Fruit fly (Drosophila melanogaster): ENCODE results near the gene Gapdh2.
A peak's percentile ranks its signal among the peaks of the same experiment; 100 is the strongest.

Gene Gapdh2

DNA sequence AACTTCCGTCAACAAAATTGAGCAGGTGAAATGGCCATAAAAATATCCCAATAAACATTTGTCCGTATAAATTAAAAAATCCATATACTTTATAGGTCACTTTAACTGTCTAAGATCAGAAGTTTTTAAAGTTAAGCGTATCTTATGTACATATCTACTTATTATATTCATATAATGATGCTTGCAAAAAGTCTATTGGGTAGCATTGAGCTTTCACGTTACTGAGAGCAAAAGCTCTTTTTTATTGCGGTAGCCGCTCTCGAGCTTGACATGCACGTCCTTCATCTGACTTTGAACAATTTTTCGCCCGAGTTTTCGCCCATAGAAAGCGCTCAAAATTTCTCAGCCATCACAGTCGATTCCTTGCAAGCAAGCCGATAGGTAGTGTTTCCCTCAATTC is at the start of gene Gapdh2:
Gapdh2 (plus strand) TSS at position 283 of the 400 bp plus-strand sequence.
- TF ChIP-seq Sp1 (GFP tag; optimal IDR thresholded peaks at IDR 0.05) (peak; percentile 100), psq (GFP tag; optimal IDR thresholded peaks at IDR 0.05) (peak; percentile 99), Dfd (GFP tag; optimal IDR thresholded peaks at IDR 0.05) (peak; percentile 97), dl (GFP tag; optimal IDR thresholded peaks at IDR 0.05; ENCODE audit: insufficient read depth in 1 of 2, partially characterized antibody in 2 of 2) (no peak), Rel (GFP tag; optimal IDR thresholded peaks at IDR 0.05) (peak; percentile 99), Rel (tag; optimal IDR thresholded peaks at IDR 0.05) (peak; percentile 99), br (GFP tag; optimal IDR thresholded peaks at IDR 0.05) (peak; percentile 99), Abd-B (GFP tag; optimal IDR thresholded peaks at IDR 0.05) (no peak), jim (GFP tag; optimal IDR thresholded peaks at IDR 0.05) (no peak), h (GFP tag; optimal IDR thresholded peaks at IDR 0.05) (peak; percentile 100), OdsH (GFP tag; optimal IDR thresholded peaks at IDR 0.05) (peak; percentile 100), brk (GFP tag; optimal IDR thresholded peaks at IDR 0.05) (peak; percentile 99), Jra (GFP tag; optimal IDR thresholded peaks at IDR 0.05) (peak; percentile 99), woc (GFP tag; optimal IDR thresholded peaks at IDR 0.05) (peak; percentile 99), Hr83 (GFP tag; optimal IDR thresholded peaks at IDR 0.05; ENCODE audit: poor library complexity, severe bottlenecking) (peak; percentile 85), N (GFP tag; optimal IDR thresholded peaks at IDR 0.05) (no peak), Myc (optimal IDR thresholded peaks at IDR 0.05) (no peak), Hnf4 (GFP tag; optimal IDR thresholded peaks at IDR 0.05) (peak; percentile 99), dmrt93B (GFP tag; optimal IDR thresholded peaks at IDR 0.05) (peak; percentile 99), sv (GFP tag; optimal IDR thresholded peaks at IDR 0.05) (peak; percentile 99), Hr78 (GFP tag; optimal IDR thresholded peaks at IDR 0.05) (no peak), HLH106 (tag; optimal IDR thresholded peaks at IDR 0.05) (peak; percentile 100), fru (GFP tag; optimal IDR thresholded peaks at IDR 0.05) (peak; percentile 100), rgr (GFP tag; optimal IDR thresholded peaks at IDR 0.05) (peak; percentile 100), sage (GFP tag; optimal IDR thresholded peaks at IDR 0.05) (peak; percentile 99), CG9705 (GFP tag; optimal IDR thresholded peaks at IDR 0.05) (peak; percentile 100), foxo (GFP tag; optimal IDR thresholded peaks at IDR 0.05) (peak; percentile 98 to 100), usp (GFP tag; optimal IDR thresholded peaks at IDR 0.05) (no peak), GATAd (GFP tag; optimal IDR thresholded peaks at IDR 0.05) (peak; percentile 95), tai (GFP tag; optimal IDR thresholded peaks at IDR 0.05) (peak; percentile 98), Vsx2 (GFP tag; optimal IDR thresholded peaks at IDR 0.05; ENCODE audit: partially characterized antibody) (no peak), dsf (GFP tag; optimal IDR thresholded peaks at IDR 0.05; ENCODE audit: borderline replicate concordance) (peak; percentile 98), Dif (GFP tag; optimal IDR thresholded peaks at IDR 0.05; ENCODE audit: partially characterized antibody) (no peak), Mio (GFP tag; optimal IDR thresholded peaks at IDR 0.05) (peak; percentile 92), CrebA (GFP tag; optimal IDR thresholded peaks at IDR 0.05; ENCODE audit: borderline replicate concordance) (peak; percentile 98), lola (GFP tag; optimal IDR thresholded peaks at IDR 0.05) (no peak), ey (GFP tag; optimal IDR thresholded peaks at IDR 0.05) (peak; percentile 99), pan (optimal IDR thresholded peaks at IDR 0.05) (no peak), CG32264 (GFP tag; optimal IDR thresholded peaks at IDR 0.05) (peak; percentile 99)

DNA sequence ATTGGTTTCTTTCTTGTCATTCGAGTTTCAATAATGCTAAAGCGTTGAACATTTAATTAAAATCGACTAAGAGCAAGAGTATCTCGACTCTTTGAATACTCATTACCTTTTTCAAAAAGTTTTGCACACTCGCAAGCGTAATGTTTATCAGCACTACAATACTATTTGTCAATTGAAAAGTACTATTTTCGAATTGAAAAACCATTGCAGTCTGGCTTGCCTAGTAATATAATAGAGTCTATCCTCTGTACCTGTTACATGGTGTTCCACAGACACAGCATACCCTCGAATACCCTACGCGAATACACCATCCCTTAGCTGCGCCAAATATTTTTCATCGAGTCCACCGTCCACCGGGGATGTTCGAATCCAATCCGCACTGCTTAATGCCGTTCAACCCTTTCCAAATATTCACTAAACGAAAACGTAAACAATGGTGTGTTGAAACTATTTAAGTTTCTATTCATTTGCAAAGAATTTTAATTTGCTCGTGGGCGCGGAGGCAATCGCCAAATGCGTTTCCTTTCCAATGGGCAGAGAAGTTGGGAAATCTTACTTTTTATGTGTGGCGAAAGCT is 49.2 kb upstream of the Gapdh2 start:
- TF ChIP-seq woc (GFP tag; optimal IDR thresholded peaks at IDR 0.05) (peak; percentile 34), foxo (GFP tag; optimal IDR thresholded peaks at IDR 0.05) (peak in 1 of 2 experiments; percentile 20), HLH106 (tag; optimal IDR thresholded peaks at IDR 0.05) (peak; percentile 5), Hr83 (GFP tag; optimal IDR thresholded peaks at IDR 0.05; ENCODE audit: poor library complexity, severe bottlenecking) (no peak), rgr (GFP tag; optimal IDR thresholded peaks at IDR 0.05) (no peak), h (GFP tag; optimal IDR thresholded peaks at IDR 0.05) (no peak)

DNA sequence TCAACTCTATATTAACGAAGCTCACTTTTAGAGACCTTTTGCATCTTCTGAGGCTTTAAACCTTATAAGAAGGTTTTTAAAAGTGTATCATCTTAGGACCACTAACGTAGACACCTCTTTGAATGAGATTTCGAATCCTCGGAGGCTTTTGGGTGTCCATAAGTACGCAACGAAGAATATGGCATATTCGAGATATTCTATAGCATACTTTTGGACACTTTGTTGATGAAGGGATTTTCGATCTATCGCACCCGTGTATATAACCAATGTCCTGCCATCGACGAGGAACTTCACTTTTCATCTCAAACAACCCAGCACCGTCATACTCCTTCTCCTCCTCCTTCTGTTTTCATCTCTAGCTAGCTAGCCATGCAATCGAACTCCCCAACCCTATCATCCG is 45.6 kb upstream of the Gapdh2 start:
- no peak for TF ChIP-seq h (GFP tag; optimal IDR thresholded peaks at IDR 0.05)
- TF ChIP-seq jim (GFP tag; optimal IDR thresholded peaks at IDR 0.05) = no peak
- no peak for TF ChIP-seq CrebA (GFP tag; optimal IDR thresholded peaks at IDR 0.05; ENCODE audit: borderline replicate concordance)
- no peak for TF ChIP-seq Abd-B (GFP tag; optimal IDR thresholded peaks at IDR 0.05)
- no peak for TF ChIP-seq brk (GFP tag; optimal IDR thresholded peaks at IDR 0.05)
- no peak for TF ChIP-seq Hr83 (GFP tag; optimal IDR thresholded peaks at IDR 0.05; ENCODE audit: poor library complexity, severe bottlenecking)
- no peak for TF ChIP-seq CG9705 (GFP tag; optimal IDR thresholded peaks at IDR 0.05)
- TF ChIP-seq rgr (GFP tag; optimal IDR thresholded peaks at IDR 0.05) = no peak
- TF ChIP-seq GATAd (GFP tag; optimal IDR thresholded peaks at IDR 0.05) = no peak
- TF ChIP-seq N (GFP tag; optimal IDR thresholded peaks at IDR 0.05) = no peak
- TF ChIP-seq Sp1 (GFP tag; optimal IDR thresholded peaks at IDR 0.05) = no peak
- no peak for TF ChIP-seq Vsx2 (GFP tag; optimal IDR thresholded peaks at IDR 0.05; ENCODE audit: partially characterized antibody)
- TF ChIP-seq Jra (GFP tag; optimal IDR thresholded peaks at IDR 0.05) = no peak
- TF ChIP-seq sv (GFP tag; optimal IDR thresholded peaks at IDR 0.05) = no peak
- TF ChIP-seq Rel (GFP tag; optimal IDR thresholded peaks at IDR 0.05) = no peak
- TF ChIP-seq Rel (tag; optimal IDR thresholded peaks at IDR 0.05) = no peak
- TF ChIP-seq foxo (GFP tag; optimal IDR thresholded peaks at IDR 0.05) = no peak
- TF ChIP-seq fru (GFP tag; optimal IDR thresholded peaks at IDR 0.05) = no peak
- TF ChIP-seq Myc (optimal IDR thresholded peaks at IDR 0.05) = no peak
- TF ChIP-seq Mio (GFP tag; optimal IDR thresholded peaks at IDR 0.05) = no peak
- TF ChIP-seq sage (GFP tag; optimal IDR thresholded peaks at IDR 0.05) = no peak

Measured in whole organism, wandering third instar larva.